Worm (Caenorhabditis elegans) whole organism, L2 larva: ENCODE measurements around the gene W09B6.4.

ENCODE experiments used
- F13H6.1 ChIP-seq: sonication (generic microtip); optimal IDR thresholded peaks from 2 replicates; lab custom pipeline; 2016; ENCODE audit warnings: missing genetic modification characterization, missing compliant biosample characterization
- Y55F3AM.14 ChIP-seq: fragments of 200-800 bp; sonication (Bioruptor generic); optimal IDR thresholded peaks from 2 replicates; lab custom pipeline; 2018; ENCODE audit warnings: mild to moderate bottlenecking, missing genetic modification characterization, missing compliant biosample characterization
- alr-1 ChIP-seq: fragments of 150-350 bp; optimal IDR thresholded peaks from 2 replicates; lab custom pipeline; 2014; ENCODE audit warnings: missing biosample characterization, missing genetic modification characterization
- aly-2 ChIP-seq: fragments of 150-350 bp; optimal IDR thresholded peaks from 2 replicates; lab custom pipeline; 2014; ENCODE audit warnings: missing biosample characterization, missing genetic modification characterization
- ama-1 ChIP-seq: fragments of 150-350 bp; optimal IDR thresholded peaks from 2 replicates; lab custom pipeline; 2018; ENCODE audit warnings: inconsistent platforms
- ceh-16 ChIP-seq: fragments of 150-350 bp; optimal IDR thresholded peaks from 2 replicates; lab custom pipeline; 2014; ENCODE audit warnings: missing biosample characterization, missing genetic modification characterization
- ceh-82 ChIP-seq: fragments of 150-350 bp; optimal IDR thresholded peaks from 2 replicates; lab custom pipeline; 2014; ENCODE audit warnings: missing biosample characterization, missing genetic modification characterization
- crh-2 ChIP-seq: sonication (generic microtip); optimal IDR thresholded peaks from 2 replicates; lab custom pipeline; 2017; ENCODE audit warnings: missing biosample characterization, missing genetic modification characterization
- dmd-4 ChIP-seq: sonication (generic microtip); optimal IDR thresholded peaks from 2 replicates; lab custom pipeline; 2017; ENCODE audit warnings: missing biosample characterization, missing genetic modification characterization
- egl-27 ChIP-seq: sonication (generic microtip); optimal IDR thresholded peaks from 3 replicates; lab custom pipeline; 2017; ENCODE audit warnings: missing biosample characterization, missing genetic modification reagents, missing genetic modification characterization
- elt-1 ChIP-seq: fragments of 150-350 bp; optimal IDR thresholded peaks from 2 replicates; lab custom pipeline; 2014; ENCODE audit warnings: missing biosample characterization, missing genetic modification characterization
- elt-3 ChIP-seq: sonication (generic microtip); optimal IDR thresholded peaks from 2 replicates; lab custom pipeline; 2017; ENCODE audit warnings: missing biosample characterization, missing genetic modification characterization
- gmeb-1 ChIP-seq: fragments of 150-350 bp; optimal IDR thresholded peaks from 2 replicates; lab custom pipeline; 2014; ENCODE audit warnings: missing biosample characterization, missing genetic modification characterization
- lin-11 ChIP-seq: fragments of 150-350 bp; sonication (generic microtip); optimal IDR thresholded peaks from 2 replicates; lab custom pipeline; 2014; ENCODE audit warnings: missing biosample characterization, missing genetic modification characterization, inconsistent platforms, mixed read lengths
- lin-13 ChIP-seq: fragments of 150-350 bp; optimal IDR thresholded peaks from 2 replicates; lab custom pipeline; 2014; ENCODE audit warnings: missing biosample characterization, missing genetic modification reagents, missing genetic modification characterization
- lin-39 ChIP-seq: fragments of 150-350 bp; optimal IDR thresholded peaks from 2 replicates; lab custom pipeline; 2014; ENCODE audit warnings: missing biosample characterization, missing genetic modification reagents, missing genetic modification characterization
- lsy-2 ChIP-seq, 2 experiments: fragments of 150-350 bp in 1 of 2; sonication (generic microtip) in 1 of 2; optimal IDR thresholded peaks; 2 replicates each; lab custom pipeline; 2014 to 2017; ENCODE audit warnings: missing biosample characterization in 2 of 2, missing genetic modification characterization in 2 of 2
- mab-5 ChIP-seq: fragments of 150-350 bp; optimal IDR thresholded peaks from 2 replicates; lab custom pipeline; 2014; ENCODE audit warnings: missing biosample characterization, missing genetic modification characterization
- nhr-10 ChIP-seq: sonication (generic microtip); optimal IDR thresholded peaks from 2 replicates; lab custom pipeline; 2017; ENCODE audit warnings: missing biosample characterization, missing genetic modification characterization
- nhr-11 ChIP-seq: fragments of 150-350 bp; optimal IDR thresholded peaks from 2 replicates; lab custom pipeline; 2014; ENCODE audit warnings: missing biosample characterization, missing genetic modification characterization
- nhr-12 ChIP-seq: fragments of 150-350 bp; optimal IDR thresholded peaks from 2 replicates; lab custom pipeline; 2014; ENCODE audit warnings: missing biosample characterization, missing genetic modification characterization
- nhr-129 ChIP-seq: fragments of 150-350 bp; optimal IDR thresholded peaks from 2 replicates; lab custom pipeline; 2014; ENCODE audit warnings: missing biosample characterization, missing genetic modification characterization
- nhr-21 ChIP-seq: fragments of 150-350 bp; optimal IDR thresholded peaks from 2 replicates; lab custom pipeline; 2014; ENCODE audit warnings: missing biosample characterization, missing genetic modification characterization
- nhr-237 ChIP-seq: fragments of 150-350 bp; optimal IDR thresholded peaks from 2 replicates; lab custom pipeline; 2014; ENCODE audit warnings: missing biosample characterization, missing genetic modification characterization
- nhr-25 ChIP-seq: fragments of 150-350 bp; sonication (generic microtip); optimal IDR thresholded peaks from 3 replicates; lab custom pipeline; 2014; ENCODE audit warnings: missing biosample characterization, missing genetic modification characterization
- nhr-6 ChIP-seq: fragments of 150-350 bp; optimal IDR thresholded peaks from 2 replicates; lab custom pipeline; 2014; ENCODE audit warnings: missing biosample characterization, missing genetic modification characterization
- nhr-77 ChIP-seq: fragments of 150-350 bp; optimal IDR thresholded peaks from 2 replicates; lab custom pipeline; 2014; ENCODE audit warnings: missing biosample characterization, missing genetic modification characterization
- sem-4 ChIP-seq: fragments of 150-350 bp; optimal IDR thresholded peaks from 2 replicates; lab custom pipeline; 2014; ENCODE audit warnings: missing biosample characterization, missing genetic modification reagents, missing genetic modification characterization
- skn-1 ChIP-seq: sonication (generic microtip); optimal IDR thresholded peaks from 2 replicates; lab custom pipeline; 2017; ENCODE audit warnings: missing biosample characterization, missing genetic modification characterization
- sma-3 ChIP-seq: sonication (generic microtip); optimal IDR thresholded peaks from 2 replicates; lab custom pipeline; 2016; ENCODE audit warnings: missing genetic modification reagents, missing genetic modification characterization, missing compliant biosample characterization
- sma-9 ChIP-seq, 2 experiments: fragments of 150-350 bp in 1 of 2; sonication (generic microtip) in 1 of 2; optimal IDR thresholded peaks; 2 replicates each; lab custom pipeline; 2014 to 2016; ENCODE audit warnings: missing genetic modification characterization in 2 of 2, mild to moderate bottlenecking in 1 of 2, missing biosample characterization in 1 of 2, missing compliant biosample characterization in 1 of 2, missing genetic modification reagents in 1 of 2, moderate library complexity in 1 of 2
- snpc-4 ChIP-seq: fragments of 150-350 bp; optimal IDR thresholded peaks from 2 replicates; lab custom pipeline; 2014; ENCODE audit warnings: missing biosample characterization, missing genetic modification characterization
- unc-39 ChIP-seq: fragments of 150-350 bp; optimal IDR thresholded peaks from 2 replicates; lab custom pipeline; 2014; ENCODE audit warnings: missing biosample characterization, missing genetic modification characterization
- unc-55 ChIP-seq: fragments of 150-350 bp; sonication (generic microtip); optimal IDR thresholded peaks from 3 replicates; lab custom pipeline; 2014; ENCODE audit warnings: missing biosample characterization, missing genetic modification reagents, missing genetic modification characterization
- unc-62 ChIP-seq: fragments of 150-350 bp; optimal IDR thresholded peaks from 2 replicates; lab custom pipeline; 2014; ENCODE audit warnings: missing biosample characterization, missing genetic modification reagents, missing genetic modification characterization
- zag-1 ChIP-seq: fragments of 150-350 bp; optimal IDR thresholded peaks from 2 replicates; lab custom pipeline; 2014; ENCODE audit warnings: missing biosample characterization, missing genetic modification characterization
- ztf-1 ChIP-seq: fragments of 200-800 bp; sonication (Bioruptor generic); conservative IDR thresholded peaks from 2 replicates; pipeline ENCODE4 v1.3.6; 2022; ENCODE audit warnings: missing genetic modification characterization, missing compliant biosample characterization
- ztf-4 ChIP-seq: fragments of 150-350 bp; optimal IDR thresholded peaks from 2 replicates; lab custom pipeline; 2014; ENCODE audit warnings: missing biosample characterization, missing genetic modification characterization

The W09B6.4 gene

ce11 chrII:1131821-1132220 lies 8.8 kb downstream of the W09B6.4 start:
- TF ChIP-seq nhr-129 (tag; lab: Kevin White, UChicago) (no peak), nhr-10 (tag; lab: Kevin White, UChicago) (no peak), elt-3 (tag; lab: Kevin White, UChicago) (no peak), alr-1 (tag; lab: Kevin White, UChicago) (no peak), crh-2 (tag; lab: Kevin White, UChicago) (no peak)

DNA sequence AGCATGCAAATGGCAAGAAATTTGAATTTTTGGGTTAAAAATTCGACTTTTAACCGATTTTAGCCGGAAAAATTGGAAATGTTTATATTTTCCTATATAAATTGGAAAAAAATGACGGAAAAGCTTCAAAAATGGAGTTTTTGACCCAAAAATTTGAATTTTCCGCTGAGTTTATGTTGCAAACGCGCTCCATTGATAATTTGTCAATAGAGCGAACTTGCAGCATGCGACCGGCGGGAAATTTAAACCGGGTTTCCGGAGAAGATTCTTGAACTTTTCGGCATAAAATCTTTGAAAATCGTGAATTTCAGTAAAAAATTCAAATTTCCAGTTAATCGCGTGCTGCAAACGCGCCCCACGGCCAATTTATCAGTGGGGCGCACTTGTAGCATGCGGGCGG lies 9.3 kb downstream of the W09B6.4 start:
- TF ChIP-seq sem-4 = no peak
- TF ChIP-seq lin-11 = no peak
- TF ChIP-seq lin-13 (GFP tag; lab: Kevin White, UChicago) = no peak
- TF ChIP-seq egl-27 (tag; lab: Kevin White, UChicago) = no peak
- no peak for TF ChIP-seq lsy-2 (tag; optimal IDR thresholded peaks at IDR 0.05; lab: Kevin White, UChicago)
- no peak for TF ChIP-seq ama-1
- TF ChIP-seq nhr-12 (tag; lab: Kevin White, UChicago) = no peak
- TF ChIP-seq aly-2 (tag; lab: Kevin White, UChicago) = no peak
- no peak for TF ChIP-seq F13H6.1
- no peak for TF ChIP-seq nhr-21 (tag; lab: Kevin White, UChicago)
- no peak for TF ChIP-seq unc-39
- TF ChIP-seq lin-39 (tag; lab: Kevin White, UChicago) = no peak
- no peak for TF ChIP-seq skn-1 (tag; lab: Kevin White, UChicago)

- TF ChIP-seq egl-27 (tag; lab: Kevin White, UChicago) (no peak), nhr-25 (tag; lab: Kevin White, UChicago) (no peak), snpc-4 (tag; lab: Kevin White, UChicago) (no peak), gmeb-1 (no peak), nhr-237 (no peak), nhr-11 (tag; lab: Kevin White, UChicago) (no peak), nhr-6 (no peak), ztf-1 (GFP tag; lab: Robert Waterston, UW) (no peak), nhr-129 (tag; lab: Kevin White, UChicago) (no peak), ztf-4 (tag; lab: Kevin White, UChicago) (no peak), lsy-2 (tag; optimal IDR thresholded peaks at IDR 0.05; lab: Kevin White, UChicago) (no peak)
Observed at ce11 chrII:1130241-1130640, 10.4 kb downstream of the W09B6.4 start.

- TF ChIP-seq nhr-25 (tag; lab: Kevin White, UChicago) (no peak), lin-39 (tag; lab: Kevin White, UChicago) (no peak), ztf-4 (tag; lab: Kevin White, UChicago) (no peak), crh-2 (tag; lab: Kevin White, UChicago) (no peak)
Observed at ce11 chrII:1127676-1128075, 13.0 kb downstream of the W09B6.4 start, which contains the start of gene taf-6.1. Gene taf-6.1, plus strand, starts transcription at chrII:1127976.

DNA sequence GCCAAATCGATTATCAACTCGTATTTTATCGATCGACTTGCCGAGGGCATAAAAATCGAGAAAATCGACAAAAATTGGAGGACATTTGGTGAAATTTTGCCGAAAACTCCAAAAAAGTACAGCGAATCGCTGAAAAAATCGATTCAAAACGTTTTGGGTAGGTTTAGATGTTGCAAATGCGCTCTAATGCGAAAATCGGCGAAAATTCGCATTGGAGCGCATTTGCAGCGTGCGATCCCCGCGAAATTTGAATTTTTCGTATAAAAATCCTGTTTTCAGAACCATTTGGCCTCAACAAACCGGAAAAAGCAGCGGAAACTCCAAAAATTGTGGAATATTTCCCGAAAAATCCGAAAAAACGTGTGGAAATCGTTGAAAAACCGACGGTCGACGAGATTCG lies 14.2 kb downstream of the W09B6.4 start:
- TF ChIP-seq dmd-4 = no peak
- no peak for TF ChIP-seq ceh-82
- no peak for TF ChIP-seq mab-5 (tag; lab: Kevin White, UChicago)
- TF ChIP-seq lin-13 (GFP tag; lab: Kevin White, UChicago) = no peak
- no peak for TF ChIP-seq aly-2 (tag; lab: Kevin White, UChicago)
- no peak for TF ChIP-seq ceh-16 (tag; lab: Kevin White, UChicago)
- no peak for TF ChIP-seq nhr-77
- TF ChIP-seq nhr-237 = no peak
- TF ChIP-seq zag-1 (tag; lab: Kevin White, UChicago) = no peak
- no peak for TF ChIP-seq lin-11
- TF ChIP-seq sem-4 = no peak
- TF ChIP-seq unc-62 (GFP tag; lab: Kevin White, UChicago) = no peak
- TF ChIP-seq Y55F3AM.14 = no peak
- TF ChIP-seq sma-3 (GFP tag; lab: Kevin White, UChicago) = no peak
- no peak for TF ChIP-seq sma-9 (GFP tag; optimal IDR thresholded peaks at IDR 0.05; lab: Kevin White, UChicago)
- TF ChIP-seq sma-9 (tag; optimal IDR thresholded peaks at IDR 0.05; lab: Kevin White, UChicago) = no peak
- TF ChIP-seq unc-55 (GFP tag; lab: Kevin White, UChicago) = no peak
- TF ChIP-seq elt-1 (tag; lab: Kevin White, UChicago) = no peak
- TF ChIP-seq, all 48 proteins: peak for 0
